Fruit fly (Drosophila melanogaster) whole organism, wandering third instar larva: ENCODE results near the gene CG6126.

ENCODE experiments used
- Abd-B ChIP-seq: fragments of >200 bp; optimal IDR thresholded peaks from 2 replicates; lab custom pipeline; 2017; ENCODE audit warnings: missing biosample characterization, missing genetic modification characterization
- CG32264 ChIP-seq: fragments of 200-800 bp; sonication (Bioruptor generic); optimal IDR thresholded peaks from 2 replicates; lab custom pipeline; 2016; ENCODE audit warnings: missing biosample characterization, missing genetic modification characterization
- Dif ChIP-seq: fragments of 200-275, 200-300 bp; sonication (Bioruptor generic); optimal IDR thresholded peaks from 2 replicates; lab custom pipeline; 2018; ENCODE audit warnings: missing biosample characterization, missing genetic modification characterization; ENCODE audit not compliant: partially characterized antibody
- Hr78 ChIP-seq: fragments of >200 bp; optimal IDR thresholded peaks from 2 replicates; lab custom pipeline; 2017; ENCODE audit warnings: missing biosample characterization, missing genetic modification characterization
- Myc ChIP-seq: fragments of >200 bp; optimal IDR thresholded peaks from 2 replicates; lab custom pipeline; 2017
- N ChIP-seq: fragments of >200 bp; optimal IDR thresholded peaks from 2 replicates; lab custom pipeline; 2018; ENCODE audit warnings: missing biosample characterization, missing external identifiers, missing genetic modification characterization
- OdsH ChIP-seq: fragments of 200-800 bp; sonication (Bioruptor generic); optimal IDR thresholded peaks from 2 replicates; lab custom pipeline; 2016; ENCODE audit warnings: missing biosample characterization, mild to moderate bottlenecking, missing genetic modification characterization
- Rel ChIP-seq, 2 experiments: fragments of 200-800 bp; sonication (Bioruptor generic) in 1 of 2; optimal IDR thresholded peaks; 2 replicates in 1 of 2; 3 replicates in 1 of 2; lab custom pipeline; 2016 to 2019; ENCODE audit warnings: mild to moderate bottlenecking in 2 of 2, missing biosample characterization in 2 of 2, missing genetic modification characterization in 2 of 2, moderate library complexity in 1 of 2
- foxo ChIP-seq, 2 experiments: fragments of 200-800 bp; sonication (Bioruptor generic); optimal IDR thresholded peaks; 2 replicates in 1 of 2; 3 replicates in 1 of 2; lab custom pipeline; 2016 to 2017; ENCODE audit warnings: missing biosample characterization in 2 of 2, missing genetic modification characterization in 2 of 2
- fru ChIP-seq: fragments of 200-800 bp; sonication (Bioruptor generic); optimal IDR thresholded peaks from 3 replicates; lab custom pipeline; 2016; ENCODE audit warnings: missing biosample characterization, mild to moderate bottlenecking, missing genetic modification characterization
- pan ChIP-seq: fragments of >200 bp; optimal IDR thresholded peaks from 2 replicates; lab custom pipeline; 2017
- psq ChIP-seq: fragments of 200-800 bp; sonication (Bioruptor generic); optimal IDR thresholded peaks from 3 replicates; lab custom pipeline; 2017; ENCODE audit warnings: missing biosample characterization, mild to moderate bottlenecking, missing genetic modification characterization, moderate library complexity
- rgr ChIP-seq: fragments of 200-800 bp; sonication (Bioruptor generic); optimal IDR thresholded peaks from 3 replicates; lab custom pipeline; 2016; ENCODE audit warnings: missing biosample characterization, mild to moderate bottlenecking, missing genetic modification characterization
- usp ChIP-seq: fragments of >200 bp; optimal IDR thresholded peaks from 2 replicates; lab custom pipeline; 2017; ENCODE audit warnings: missing biosample characterization, missing genetic modification characterization

DNA sequence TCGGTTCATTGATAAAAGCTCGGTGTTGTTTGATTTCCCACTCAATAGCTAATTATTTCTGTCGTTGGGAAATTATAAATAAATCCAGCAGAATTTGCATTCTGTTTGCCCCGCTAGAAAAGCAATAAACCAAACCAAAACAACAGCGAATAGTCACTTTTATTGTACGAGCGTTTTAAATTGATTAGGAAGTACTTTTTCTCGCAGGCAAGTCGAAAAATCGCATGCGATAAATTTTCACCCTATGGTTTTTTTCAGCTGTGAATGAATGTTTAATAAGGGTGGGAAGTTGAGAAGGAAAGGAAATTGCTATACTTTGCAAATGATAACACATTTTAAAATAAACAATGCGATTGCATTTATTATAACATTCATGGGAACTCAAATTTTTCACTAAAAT lies 46.9 kb downstream of the CG6126 start:
- no peak for TF ChIP-seq OdsH (GFP tag; lab: Kevin White, UChicago)
- TF ChIP-seq psq (GFP tag; lab: Kevin White, UChicago): no peak
- TF ChIP-seq Abd-B (GFP tag; lab: Kevin White, UChicago): no peak
- no peak for TF ChIP-seq Rel (GFP tag; optimal IDR thresholded peaks at IDR 0.05; lab: Kevin White, UChicago)
- no peak for TF ChIP-seq Rel (tag; optimal IDR thresholded peaks at IDR 0.05; lab: Kevin White, UChicago)
- no peak for TF ChIP-seq Hr78 (GFP tag; lab: Kevin White, UChicago)
- TF ChIP-seq N (GFP tag; lab: Kevin White, UChicago): no peak
- TF ChIP-seq foxo (GFP tag; optimal IDR thresholded peaks at IDR 0.05; lab: Kevin White, UChicago): no peak
- TF ChIP-seq Dif: no peak
- TF ChIP-seq rgr: no peak
- TF ChIP-seq pan (lab: Kevin White, UChicago): no peak
- TF ChIP-seq CG32264 (GFP tag; lab: Kevin White, UChicago): no peak
- no peak for TF ChIP-seq fru (GFP tag; lab: Kevin White, UChicago)
- TF ChIP-seq usp (GFP tag; lab: Kevin White, UChicago): no peak
- TF ChIP-seq Myc: no peak
